Worm (Caenorhabditis elegans): ENCODE data around the gene efhd-1.

ce11 chrII:14195931-14196330 is 17.3 kb downstream of the efhd-1 start:
- TF ChIP-seq hlh-17 (GFP tag; optimal IDR thresholded peaks at IDR 0.05; ENCODE audit: borderline replicate concordance) (no peak), ces-1 (GFP tag; optimal IDR thresholded peaks at IDR 0.05) (no peak), pqm-1 (tag; optimal IDR thresholded peaks at IDR 0.05) (no peak)
